Worm (Caenorhabditis elegans) whole organism, young adult: ENCODE measurements around the gene srh-277.

Experiments
- B0019.2 ChIP-seq: fragments of 200-800 bp; sonication (Bioruptor generic); conservative IDR thresholded peaks from 2 replicates; pipeline ENCODE4 v1.3.6; 2022; ENCODE audit warnings: missing genetic modification reagents, missing genetic modification characterization, missing compliant biosample characterization
- C17E4.6 ChIP-seq: fragments of 200-800 bp; sonication (Bioruptor generic); IDR thresholded peaks from 2 replicates; pipeline ENCODE4 v1.3.6; 2022; ENCODE audit warnings: missing genetic modification reagents, missing genetic modification characterization, missing compliant biosample characterization
- D2030.7 ChIP-seq: fragments of 200-800 bp; sonication (Bioruptor generic); IDR thresholded peaks from 2 replicates; pipeline ENCODE4 v1.3.6; 2022; ENCODE audit warnings: missing genetic modification reagents, missing genetic modification characterization, missing compliant biosample characterization
- F33H1.4 ChIP-seq: fragments of 200-800 bp; sonication (Bioruptor generic); IDR thresholded peaks from 2 replicates; pipeline ENCODE4 v1.3.6; 2022; ENCODE audit warnings: missing genetic modification reagents, missing genetic modification characterization, missing compliant biosample characterization
- F52B5.7 ChIP-seq: sonication (generic microtip); optimal IDR thresholded peaks from 2 replicates; lab custom pipeline; 2016; ENCODE audit warnings: mild to moderate bottlenecking, missing genetic modification characterization, missing compliant biosample characterization
- F57C9.4 ChIP-seq: sonication (generic microtip); optimal IDR thresholded peaks from 2 replicates; lab custom pipeline; 2017; ENCODE audit warnings: mild to moderate bottlenecking, missing genetic modification characterization, missing compliant biosample characterization
- efl-1 ChIP-seq: fragments of 150-350 bp; optimal IDR thresholded peaks from 2 replicates; lab custom pipeline; 2014; ENCODE audit warnings: missing biosample characterization, missing genetic modification reagents, missing genetic modification characterization
- ekl-4 ChIP-seq: fragments of 200-800 bp; sonication (Bioruptor generic); IDR thresholded peaks from 2 replicates; pipeline ENCODE4 v1.3.6; 2022; ENCODE audit warnings: missing genetic modification reagents, missing genetic modification characterization, missing compliant biosample characterization
- gei-17 ChIP-seq: fragments of 200-800 bp; sonication (Bioruptor generic); optimal IDR thresholded peaks from 2 replicates; lab custom pipeline; 2018; ENCODE audit warnings: mild to moderate bottlenecking, missing genetic modification characterization, missing compliant biosample characterization
- hmg-1.2 ChIP-seq: fragments of 200-800 bp; sonication (Bioruptor generic); IDR thresholded peaks from 2 replicates; pipeline ENCODE4 v1.3.6; 2022; ENCODE audit warnings: missing genetic modification reagents, missing genetic modification characterization, missing compliant biosample characterization
- lsy-27 ChIP-seq: sonication (generic microtip); optimal IDR thresholded peaks from 2 replicates; lab custom pipeline; 2017; ENCODE audit warnings: missing genetic modification characterization, mild to moderate bottlenecking, missing compliant biosample characterization, antibody characterized with exemption, missing genotype, borderline replicate concordance; ENCODE audit not compliant: insufficient read depth
- madf-10 ChIP-seq: sonication (generic microtip); optimal IDR thresholded peaks from 2 replicates; lab custom pipeline; 2016; ENCODE audit warnings: mild to moderate bottlenecking, missing genetic modification characterization, missing compliant biosample characterization
- madf-6 ChIP-seq: fragments of 200-800 bp; sonication (Bioruptor generic); IDR thresholded peaks from 2 replicates; pipeline ENCODE4 v1.3.6; 2022; ENCODE audit warnings: missing genetic modification reagents, missing genetic modification characterization, missing compliant biosample characterization
- somi-1 ChIP-seq: fragments of 200-800 bp; sonication (Bioruptor generic); optimal IDR thresholded peaks from 2 replicates; lab custom pipeline; 2018; ENCODE audit warnings: mild to moderate bottlenecking, missing genetic modification characterization, missing compliant biosample characterization
- zfh-2 ChIP-seq: fragments of 200-800 bp; sonication (Bioruptor generic); conservative IDR thresholded peaks from 2 replicates; pipeline ENCODE4 v1.3.6; 2022; ENCODE audit warnings: missing genetic modification reagents, missing genetic modification characterization, missing compliant biosample characterization
- ztf-3 ChIP-seq: fragments of 200-800 bp; sonication (Bioruptor generic); optimal IDR thresholded peaks from 2 replicates; lab custom pipeline; 2018; ENCODE audit warnings: mild to moderate bottlenecking, missing genetic modification characterization, missing compliant biosample characterization

The srh-277 gene

DNA sequence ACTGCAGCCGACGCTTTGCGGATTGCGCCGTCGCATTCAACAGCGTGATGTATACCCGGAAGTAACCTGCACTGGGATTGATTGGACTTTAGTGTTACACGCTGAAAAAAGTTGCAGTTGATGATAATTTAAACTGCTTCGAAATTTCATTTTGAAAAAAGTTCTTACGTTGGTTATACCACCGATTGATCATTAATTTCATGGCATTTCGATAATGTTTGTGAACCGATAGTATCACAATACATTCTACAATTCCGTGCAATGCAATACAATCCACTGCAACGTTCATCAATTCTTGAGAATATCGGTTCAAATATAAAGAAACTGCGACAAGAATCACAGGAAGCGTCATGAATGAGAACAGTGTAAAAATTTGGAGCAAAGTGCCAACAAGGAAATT lies 52.1 kb downstream of the srh-277 start, which contains the start of gene F21H7.3:
F21H7.3 (minus strand) TSS at position 101 of the 400 bp plus-strand sequence.
- TF ChIP-seq ztf-3 (GFP tag; lab: Kevin White, UChicago) (no peak), gei-17 (GFP tag; lab: Kevin White, UChicago) (no peak), zfh-2 (GFP tag; lab: Robert Waterston, UW) (no peak)

DNA sequence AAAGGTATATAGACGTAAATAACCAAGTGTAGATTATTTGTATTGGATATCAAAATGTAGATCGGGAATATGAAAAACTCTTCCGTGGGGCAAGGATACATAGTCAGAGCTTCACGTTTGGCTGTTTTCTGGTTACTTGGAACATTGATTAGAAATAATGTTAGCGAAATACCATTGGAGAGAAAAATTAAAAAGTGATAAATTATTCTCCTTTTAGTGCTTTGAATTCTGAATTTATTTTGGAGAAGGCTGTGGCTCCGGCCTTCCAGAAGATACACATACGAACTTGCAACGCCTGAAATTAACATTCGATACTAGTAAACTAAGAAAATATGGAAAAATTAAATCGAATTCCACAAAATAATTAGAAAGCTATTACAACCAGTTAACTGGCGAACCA lies 52.6 kb downstream of the srh-277 start, which contains the start of gene srh-98:
srh-98 (minus strand) TSS at position 101 of the 400 bp plus-strand sequence.
- no peak for TF ChIP-seq ekl-4
- no peak for TF ChIP-seq F57C9.4 (tag; lab: Kevin White, UChicago)
- no peak for TF ChIP-seq F52B5.7 (tag; lab: Kevin White, UChicago)
- TF ChIP-seq F33H1.4: no peak
- TF ChIP-seq C17E4.6 (GFP tag; lab: Robert Waterston, UW): no peak
- no peak for TF ChIP-seq lsy-27 (tag; lab: Kevin White, UChicago)
- TF ChIP-seq D2030.7: no peak
- no peak for TF ChIP-seq hmg-1.2 (GFP tag; lab: Robert Waterston, UW)
- no peak for TF ChIP-seq madf-10
- TF ChIP-seq B0019.2 (GFP tag; lab: Robert Waterston, UW): no peak
- no peak for TF ChIP-seq efl-1 (GFP tag; lab: Kevin White, UChicago)
- no peak for TF ChIP-seq madf-6 (GFP tag; lab: Robert Waterston, UW)
- TF ChIP-seq somi-1 (GFP tag; lab: Kevin White, UChicago): no peak
- TF ChIP-seq, all 124 proteins: peak for 0
